Fruit fly (Drosophila melanogaster): ENCODE data around the gene Lgr4.
A peak's percentile ranks its signal among the peaks of the same experiment; 100 is the strongest.

Lgr4 gene

DNA sequence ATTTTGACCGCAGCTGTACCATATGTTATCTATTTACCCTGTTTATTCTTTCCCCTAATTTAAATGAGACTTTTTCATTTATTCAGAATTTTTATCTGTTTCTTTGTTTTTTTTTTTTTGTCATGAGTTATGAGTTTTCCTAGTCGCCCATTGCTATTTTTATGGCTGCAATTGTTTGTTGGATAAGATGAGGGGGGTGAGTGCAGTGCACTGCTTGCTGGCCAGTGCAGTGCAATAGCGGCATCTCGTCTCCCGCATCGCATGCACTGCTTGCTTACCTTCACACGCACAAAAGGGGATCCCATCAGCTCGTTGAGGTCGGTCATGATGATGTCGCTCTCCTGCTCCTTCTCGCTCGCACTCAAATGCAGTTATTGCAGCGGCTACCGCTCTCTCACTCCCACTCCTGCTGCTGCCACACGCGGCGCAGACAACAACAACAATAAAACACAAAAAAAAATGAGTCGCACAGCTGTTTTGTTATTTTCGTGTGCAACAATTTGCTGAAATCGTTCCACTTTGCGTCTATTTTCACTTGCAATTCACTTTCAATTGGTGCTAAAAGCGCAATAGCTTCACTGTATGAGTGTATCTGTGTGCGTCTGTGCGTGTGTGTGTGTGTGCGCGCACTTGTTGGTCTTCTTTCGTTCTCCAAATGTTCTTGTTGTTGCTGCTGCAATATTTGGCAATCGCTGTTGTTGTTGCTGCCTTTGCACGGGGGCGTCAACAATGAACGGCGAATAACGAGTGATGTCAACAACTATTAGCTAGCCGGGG is 60.8 kb downstream of the Lgr4 start (continued):
- TF ChIP-seq Fer3 (tag; optimal IDR thresholded peaks at IDR 0.05) (no peak), Hr51 (GFP tag; optimal IDR thresholded peaks at IDR 0.05) (peak in 1 of 2 experiments; percentile 23), ato (GFP tag; IDR thresholded peaks at IDR 0.05; ENCODE audit: partially characterized antibody) (peak; percentile 18; the same call in 1 of the 2 replicates), chinmo (GFP tag; IDR thresholded peaks at IDR 0.05; ENCODE audit: partially characterized antibody) (no peak; the same call in 1 of the 4 replicates), pnt (GFP tag; optimal IDR thresholded peaks at IDR 0.05) (peak; percentile 35), Gsc (GFP tag; IDR thresholded peaks at IDR 0.05) (no peak), CG6683 (GFP tag; optimal IDR thresholded peaks at IDR 0.05) (no peak), jumu (GFP tag; optimal IDR thresholded peaks at IDR 0.05) (peak; percentile 40), CG8478 (optimal IDR thresholded peaks at IDR 0.05) (peak; percentile 88), CG3838 (GFP tag; optimal IDR thresholded peaks at IDR 0.05) (no peak), Ets97D (GFP tag; optimal IDR thresholded peaks at IDR 0.05) (no peak), exex (tag; optimal IDR thresholded peaks at IDR 0.05) (no peak), Chrac-16 (GFP tag; optimal IDR thresholded peaks at IDR 0.05) (no peak), pita (GFP tag; optimal IDR thresholded peaks at IDR 0.05) (no peak), CG10267 (tag; optimal IDR thresholded peaks at IDR 0.05) (peak; percentile 17), CG18262 (tag; optimal IDR thresholded peaks at IDR 0.05) (peak; percentile 7), Dfd (GFP tag; optimal IDR thresholded peaks at IDR 0.05) (peak in 1 of 2 experiments; percentile 51), onecut (GFP tag; IDR thresholded peaks at IDR 0.05) (0 out of 2 replicates have a peak, but pooled peaks have one; percentile 18), ara (GFP tag; IDR thresholded peaks at IDR 0.05) (peak; percentile 44; the same call in 1 of the 2 replicates), CG4424 (GFP tag; optimal IDR thresholded peaks at IDR 0.05) (peak; percentile 49), gem (tag; optimal IDR thresholded peaks at IDR 0.05) (peak; percentile 52), rib (GFP tag; IDR thresholded peaks at IDR 0.05) (peak; percentile 37; the same call in 1 of the 2 replicates), CG5245 (GFP tag; optimal IDR thresholded peaks at IDR 0.05) (peak; percentile 12), repo (GFP tag; optimal IDR thresholded peaks at IDR 0.05) (no peak), CG3163 (GFP tag; optimal IDR thresholded peaks at IDR 0.05) (peak; percentile 28), CG3407 (GFP tag; optimal IDR thresholded peaks at IDR 0.05) (peak; percentile 3), CG12104 (GFP tag; optimal IDR thresholded peaks at IDR 0.05) (no peak), lbe (GFP tag; optimal IDR thresholded peaks at IDR 0.05) (no peak), dmrt99B (tag; optimal IDR thresholded peaks at IDR 0.05) (peak; percentile 36), CG8944 (GFP tag; optimal IDR thresholded peaks at IDR 0.05) (peak; percentile 8), bab2 (GFP tag; optimal IDR thresholded peaks at IDR 0.05) (peak; percentile 19), CHES-1-like (GFP tag; optimal IDR thresholded peaks at IDR 0.05) (peak; percentile 2), usp (GFP tag; optimal IDR thresholded peaks at IDR 0.05) (no peak), CG3281 (GFP tag; optimal IDR thresholded peaks at IDR 0.05) (no peak), Nf-YB (GFP tag; optimal IDR thresholded peaks at IDR 0.05) (no peak), Ptx1 (GFP tag; IDR thresholded peaks at IDR 0.05) (0 out of 2 replicates have a peak, but pooled peaks have one; percentile 12), Jarid2 (GFP tag; optimal IDR thresholded peaks at IDR 0.05) (no peak), slbo (GFP tag; IDR thresholded peaks at IDR 0.05) (no peak), CG14710 (tag; optimal IDR thresholded peaks at IDR 0.05) (peak; percentile 19), btn (GFP tag; optimal IDR thresholded peaks at IDR 0.05) (peak; percentile 55), dm (GFP tag; optimal IDR thresholded peaks at IDR 0.05) (no peak), Med (GFP tag) (peak; percentile 76), HLHmδ (GFP tag; optimal IDR thresholded peaks at IDR 0.05) (peak; percentile 30), CG31224 (GFP tag; IDR thresholded peaks at IDR 0.05) (no peak), zfh1 (GFP tag; IDR thresholded peaks at IDR 0.05) (peak; percentile 61; the same call in 1 of the 3 replicates), ewg (GFP tag; optimal IDR thresholded peaks at IDR 0.05) (peak; percentile 23), slp2 (GFP tag; optimal IDR thresholded peaks at IDR 0.05) (no peak), CG3726 (GFP tag; IDR thresholded peaks at IDR 0.05) (no peak), croc (GFP tag; conservative IDR thresholded peaks at IDR 0.05) (no peak)

Data from whole organism, embryonic.